Fruit fly (Drosophila melanogaster) whole organism, embryonic: ENCODE data around the gene siz.

Experiments
- Ada2b ChIP-seq: fragments of 200-800 bp; sonication (Bioruptor generic); IDR thresholded peaks from 2 replicates; pipeline ENCODE4 v1.3.6; 2022; ENCODE audit warnings: missing biosample characterization, missing genetic modification characterization
- BtbVII ChIP-seq: fragments of 200-800 bp; sonication (Bioruptor generic); optimal IDR thresholded peaks from 3 replicates; lab custom pipeline; 2017; ENCODE audit warnings: missing biosample characterization, mild to moderate bottlenecking, missing genetic modification characterization
- CG1233 ChIP-seq: fragments of 200-800 bp; sonication (Bioruptor generic); optimal IDR thresholded peaks from 4 replicates; lab custom pipeline; 2018; ENCODE audit warnings: missing biosample characterization, mild to moderate bottlenecking, missing genetic modification characterization
- CG13287 ChIP-seq: fragments of 200-800 bp; sonication (Bioruptor generic); IDR thresholded peaks from 2 replicates; pipeline ENCODE4 v1.3.6; 2022; ENCODE audit warnings: missing biosample characterization, missing genetic modification characterization; ENCODE audit not compliant: partially characterized antibody
- CG16815 ChIP-seq: fragments of 200-800 bp; sonication (Bioruptor generic); optimal IDR thresholded peaks from 3 replicates; lab custom pipeline; 2017; ENCODE audit warnings: missing biosample characterization, mild to moderate bottlenecking, missing genetic modification characterization
- CG17829 ChIP-seq: fragments of 200-800 bp; optimal IDR thresholded peaks from 2 replicates; lab custom pipeline; 2019; ENCODE audit warnings: missing biosample characterization, mild to moderate bottlenecking, missing genetic modification characterization, moderate library complexity
- CG18011 ChIP-seq: fragments of 200-800 bp; sonication (Bioruptor generic); optimal IDR thresholded peaks from 2 replicates; lab custom pipeline; 2017; ENCODE audit warnings: missing biosample characterization, missing genetic modification characterization, mild to moderate bottlenecking, moderate library complexity, missing genotype
- CG2712 ChIP-seq: fragments of 200-800 bp; optimal IDR thresholded peaks from 3 replicates; lab custom pipeline; 2019; ENCODE audit warnings: missing biosample characterization, mild to moderate bottlenecking, missing genetic modification characterization, moderate library complexity
- CG30431 ChIP-seq: fragments of 200-800 bp; sonication (Bioruptor generic); optimal IDR thresholded peaks from 2 replicates; lab custom pipeline; 2017; ENCODE audit warnings: missing biosample characterization, missing genetic modification characterization
- CG34376 ChIP-seq: fragments of 200-800 bp; sonication (Bioruptor generic); optimal IDR thresholded peaks from 2 replicates; lab custom pipeline; 2018; ENCODE audit warnings: missing biosample characterization, mild to moderate bottlenecking, missing genetic modification characterization
- CG8290 ChIP-seq, 3 experiments: fragments of 200-800 bp; sonication (Bioruptor generic); optimal IDR thresholded peaks; 2 replicates each; lab custom pipeline; 2016 to 2019; ENCODE audit warnings: missing biosample characterization in 3 of 3, missing genetic modification characterization in 3 of 3, mild to moderate bottlenecking in 2 of 3, moderate library complexity in 1 of 3
- CG8478 ChIP-seq: fragments of >200 bp; optimal IDR thresholded peaks from 2 replicates; lab custom pipeline; 2018
- CG8765 ChIP-seq: fragments of 200-800 bp; sonication (Bioruptor generic); IDR thresholded peaks from 2 replicates; pipeline ENCODE4 v1.3.6; 2022; ENCODE audit warnings: missing biosample characterization, missing genetic modification characterization
- Chrac-16 ChIP-seq: fragments of 200-800 bp; sonication (Bioruptor generic); optimal IDR thresholded peaks from 3 replicates; lab custom pipeline; 2016; ENCODE audit warnings: missing biosample characterization, missing genetic modification characterization
- CkIIα-i1 ChIP-seq: fragments of 200-800 bp; sonication (Bioruptor generic); IDR thresholded peaks from 2 replicates; pipeline ENCODE4 v1.3.6; 2022; ENCODE audit warnings: missing biosample characterization, missing genetic modification characterization
- CrebB ChIP-seq: fragments of 200-800 bp; sonication (Bioruptor generic); optimal IDR thresholded peaks from 3 replicates; lab custom pipeline; 2018; ENCODE audit warnings: missing biosample characterization, mild to moderate bottlenecking, missing genetic modification characterization
- Dip2 ChIP-seq: fragments of 200-800 bp; sonication (Bioruptor generic); IDR thresholded peaks from 2 replicates; pipeline ENCODE4 v1.3.6; 2022; ENCODE audit warnings: missing biosample characterization, missing genetic modification characterization
- Doc2 ChIP-seq: fragments of 200-800 bp; sonication (Bioruptor generic); IDR thresholded peaks from 2 replicates; pipeline ENCODE4 v1.3.6; 2022; ENCODE audit warnings: missing biosample characterization, missing genetic modification characterization
- E2f1 ChIP-seq: fragments of 200-800 bp; sonication (Bioruptor generic); IDR thresholded peaks from 2 replicates; pipeline ENCODE4 v1.3.6; 2022; ENCODE audit warnings: missing biosample characterization, missing genetic modification characterization
- Ets65A ChIP-seq: fragments of 200-800 bp; sonication (Bioruptor generic); peaks from one replicate; lab custom pipeline; 2016; ENCODE audit warnings: missing biosample characterization, missing genetic modification characterization
- H15 ChIP-seq: fragments of 200-800 bp; sonication (Bioruptor generic); IDR thresholded peaks from 3 replicates; pipeline ENCODE4 v1.3.6; 2022; ENCODE audit warnings: missing biosample characterization, missing genetic modification characterization
- HLH4C ChIP-seq: fragments of 200-800 bp; sonication (Bioruptor generic); IDR thresholded peaks from 3 replicates; pipeline ENCODE4 v1.3.6; 2022; ENCODE audit warnings: missing biosample characterization, missing genetic modification characterization; ENCODE audit not compliant: partially characterized antibody
- Hr51 ChIP-seq, 2 experiments: fragments of 200-800 bp; sonication (Bioruptor generic); optimal IDR thresholded peaks; 2 replicates in 1 of 2; 3 replicates in 1 of 2; lab custom pipeline; 2016 to 2018; ENCODE audit warnings: missing biosample characterization in 2 of 2, missing genetic modification characterization in 2 of 2, mild to moderate bottlenecking in 1 of 2, moderate library complexity in 1 of 2
- Jarid2 ChIP-seq: fragments of 200-800 bp; sonication (Bioruptor generic); optimal IDR thresholded peaks from 3 replicates; lab custom pipeline; 2017; ENCODE audit warnings: mild to moderate bottlenecking, missing biosample characterization, missing genetic modification reagents, missing genetic modification characterization
- Mrtf ChIP-seq: fragments of 200-800 bp; sonication (Bioruptor generic); IDR thresholded peaks from 3 replicates; pipeline ENCODE4 v1.3.6; 2022; ENCODE audit warnings: missing biosample characterization, missing genetic modification characterization
- NFAT ChIP-seq: fragments of 200-800 bp; sonication (Bioruptor generic); IDR thresholded peaks from 2 replicates; pipeline ENCODE4 v1.3.6; 2022; ENCODE audit warnings: missing biosample characterization, missing genetic modification characterization
- Oaz ChIP-seq: fragments of 200-800 bp; sonication (Bioruptor generic); IDR thresholded peaks from 2 replicates; pipeline ENCODE4 v1.3.6; 2022; ENCODE audit warnings: missing biosample characterization, missing genetic modification characterization
- Ptx1 ChIP-seq: fragments of 200-800 bp; sonication (Bioruptor generic); IDR thresholded peaks from 2 replicates; pipeline ENCODE4 v1.3.6; 2022; ENCODE audit warnings: missing biosample characterization, missing genetic modification characterization
- Side ChIP-seq: fragments of 200-800 bp; sonication (Bioruptor generic); optimal IDR thresholded peaks from 2 replicates; lab custom pipeline; 2016; ENCODE audit warnings: missing biosample characterization, missing genetic modification characterization
- Sox100B ChIP-seq: fragments of 200-800 bp; sonication (Bioruptor generic); optimal IDR thresholded peaks from 3 replicates; lab custom pipeline; 2018; ENCODE audit warnings: missing biosample characterization, mild to moderate bottlenecking, missing genetic modification characterization
- Trl ChIP-seq, 3 experiments: fragments of >200 bp in 2 of 3; fragments of 200-800 bp in 1 of 3; sonication (Bioruptor generic) in 1 of 3; optimal IDR thresholded peaks; 2 replicates in 1 of 3; 3 replicates in 2 of 3; lab custom pipeline; 2016 to 2017; ENCODE audit warnings: missing biosample characterization in 1 of 3, missing genetic modification characterization in 1 of 3
- al ChIP-seq: fragments of 200-800 bp; sonication (Bioruptor generic); IDR thresholded peaks from 2 replicates; pipeline ENCODE4 v1.3.6; 2022; ENCODE audit warnings: missing biosample characterization, missing genetic modification characterization
- bsh ChIP-seq, 2 experiments: fragments of 200-800 bp; sonication (Bioruptor generic); optimal IDR thresholded peaks; 2 replicates each; lab custom pipeline; 2017 to 2018; ENCODE audit warnings: mild to moderate bottlenecking in 2 of 2, missing biosample characterization in 2 of 2, missing genetic modification characterization in 2 of 2, moderate library complexity in 1 of 2
- cad ChIP-seq: fragments of >200 bp; optimal IDR thresholded peaks from 2 replicates; lab custom pipeline; 2017; ENCODE audit warnings: missing biosample characterization, missing genetic modification characterization
- cato ChIP-seq: fragments of 200-800 bp; sonication (Bioruptor generic); optimal IDR thresholded peaks from 2 replicates; lab custom pipeline; 2016; ENCODE audit warnings: missing biosample characterization, missing genetic modification characterization, borderline replicate concordance
- crp ChIP-seq, 2 experiments: fragments of 200-800 bp; sonication (Bioruptor generic); optimal IDR thresholded peaks; 2 replicates in 1 of 2; 3 replicates in 1 of 2; lab custom pipeline; 2017; ENCODE audit warnings: missing biosample characterization in 2 of 2, missing genetic modification characterization in 2 of 2, mild to moderate bottlenecking in 1 of 2, moderate library complexity in 1 of 2
- fd96Cb ChIP-seq: fragments of 200-800 bp; sonication (Bioruptor generic); optimal IDR thresholded peaks from 2 replicates; lab custom pipeline; 2018; ENCODE audit warnings: missing biosample characterization, mild to moderate bottlenecking, missing genetic modification characterization, moderate library complexity
- gcm ChIP-seq: fragments of 200-800 bp; sonication (Bioruptor generic); optimal IDR thresholded peaks from 2 replicates; lab custom pipeline; 2019; ENCODE audit warnings: missing biosample characterization, mild to moderate bottlenecking, missing genetic modification characterization, moderate library complexity
- gem ChIP-seq: fragments of 200-800 bp; sonication (Bioruptor generic); optimal IDR thresholded peaks from 2 replicates; lab custom pipeline; 2019; ENCODE audit warnings: missing biosample characterization, mild to moderate bottlenecking, missing genetic modification characterization, moderate library complexity
- jigr1 ChIP-seq: fragments of 200-800 bp; sonication (Bioruptor generic); IDR thresholded peaks from 3 replicates; pipeline ENCODE4 v1.3.6; 2022; ENCODE audit warnings: missing biosample characterization, missing genetic modification characterization
- jing ChIP-seq: fragments of 200-800 bp; sonication (Bioruptor generic); optimal IDR thresholded peaks from 2 replicates; lab custom pipeline; 2018; ENCODE audit warnings: missing biosample characterization, mild to moderate bottlenecking, missing genetic modification characterization
- lov ChIP-seq, 2 experiments: fragments of 200-800 bp in 1 of 2; fragments of >200 bp in 1 of 2; sonication (Bioruptor generic) in 1 of 2; IDR thresholded peaks in 1 of 2; optimal IDR thresholded peaks in 1 of 2; 2 replicates in 1 of 2; 3 replicates in 1 of 2; pipeline versions ENCODE4 v1.3.6 to Lab custom; 2017 to 2022; ENCODE audit warnings: missing biosample characterization in 1 of 2, missing genetic modification characterization in 1 of 2
- mam ChIP-seq: fragments of 200-800 bp; sonication (Bioruptor generic); optimal IDR thresholded peaks from 3 replicates; lab custom pipeline; 2016; ENCODE audit warnings: missing biosample characterization, missing genetic modification characterization
- nerfin-1 ChIP-seq: fragments of 200-800 bp; sonication (Bioruptor generic); optimal IDR thresholded peaks from 3 replicates; lab custom pipeline; 2019; ENCODE audit warnings: missing biosample characterization, mild to moderate bottlenecking, missing genetic modification characterization, moderate library complexity
- ro ChIP-seq: fragments of 200-800 bp; sonication (Bioruptor generic); IDR thresholded peaks from 2 replicates; pipeline ENCODE4 v1.3.6; 2022; ENCODE audit warnings: missing biosample characterization, missing genetic modification characterization
- sna ChIP-seq: fragments of 200-800 bp; sonication (Bioruptor generic); IDR thresholded peaks from 2 replicates; pipeline ENCODE4 v1.3.6; 2022; ENCODE audit warnings: missing biosample characterization, missing genetic modification characterization; ENCODE audit not compliant: partially characterized antibody
- stc ChIP-seq: fragments of 200-800 bp; sonication (Bioruptor generic); IDR thresholded peaks from 2 replicates; pipeline ENCODE4 v1.3.6; 2022; ENCODE audit warnings: missing biosample characterization, missing genetic modification characterization

The siz gene

DNA sequence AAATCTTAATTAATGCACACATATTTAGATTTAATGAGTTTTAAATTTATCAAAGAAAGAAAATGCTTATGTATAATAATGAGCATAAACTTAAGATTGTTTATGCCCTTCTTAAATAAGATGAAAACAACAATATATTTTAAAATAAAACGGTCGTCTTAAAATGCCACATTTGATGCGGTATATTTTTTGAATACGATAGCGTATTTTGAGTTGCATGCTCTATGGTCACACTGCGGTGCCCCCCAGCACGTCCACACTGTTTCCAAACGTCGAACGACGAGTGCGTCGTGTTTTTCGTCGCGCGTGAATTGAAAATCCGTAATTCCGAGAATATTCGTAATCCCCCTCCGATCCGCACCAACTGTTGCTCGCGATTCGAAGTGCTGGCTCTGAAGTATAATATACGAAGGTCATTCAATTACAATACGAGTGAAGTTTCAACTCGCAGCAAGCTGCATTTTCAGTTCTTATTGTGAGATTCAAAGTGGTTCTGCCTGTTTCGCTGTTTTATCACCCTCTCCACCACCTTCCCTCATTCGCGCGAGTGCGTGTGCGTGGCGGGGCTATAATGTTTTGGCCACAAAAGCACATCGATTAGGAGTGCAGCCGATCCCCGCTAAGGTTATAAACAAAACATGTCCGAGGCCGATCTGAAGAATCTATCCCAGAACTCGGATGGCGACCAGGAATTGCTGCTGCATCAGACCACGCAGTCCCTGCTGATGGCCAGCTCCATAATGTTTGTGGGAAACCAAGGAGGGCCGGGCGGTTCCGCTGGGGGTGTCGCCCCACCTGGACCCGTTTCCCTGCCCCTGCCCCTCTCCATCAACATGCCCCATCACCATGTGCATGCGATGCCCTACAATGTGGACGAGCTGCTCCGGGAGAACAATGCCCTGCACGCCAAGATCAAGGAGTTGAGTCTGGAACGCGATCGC, at the start of gene siz (continued):
- TF ChIP-seq CG13287 (GFP tag; lab: Robert Waterston, UW) (peak; percentile 42; the same call in 1 of the 2 replicates), mam (GFP tag; lab: Kevin White, UChicago) (no peak), Dip2 (GFP tag; lab: Robert Waterston, UW) (no peak), CG18011 (GFP tag; lab: Kevin White, UChicago) (no peak), nerfin-1 (peak; percentile 24), sna (0 out of 2 replicates have a peak, but pooled peaks have one; percentile 26), Sox100B (GFP tag; lab: Kevin White, UChicago) (no peak), H15 (GFP tag; lab: Robert Waterston, UW) (no peak), Trl (optimal IDR thresholded peaks at IDR 0.05; lab: Kevin White, UChicago) (no peak), Trl (GFP tag; optimal IDR thresholded peaks at IDR 0.05; lab: Kevin White, UChicago) (peak; percentile 5), CG16815 (GFP tag; lab: Kevin White, UChicago) (no peak), fd96Cb (tag; lab: Kevin White, UChicago) (no peak), jing (no peak), Side (no peak), cad (no peak), CG34376 (GFP tag; lab: Kevin White, UChicago) (peak; percentile 43), lov (optimal IDR thresholded peaks at IDR 0.05; lab: Kevin White, UChicago) (no peak), lov (GFP tag; IDR thresholded peaks at IDR 0.05; lab: Robert Waterston, UW) (0 out of 3 replicates have a peak, but pooled peaks have one; percentile 10), stc (GFP tag; lab: Robert Waterston, UW) (no peak), Hr51 (GFP tag; optimal IDR thresholded peaks at IDR 0.05; lab: Kevin White, UChicago) (peak in 1 of 2 experiments; percentile 6), CG8765 (GFP tag; lab: Robert Waterston, UW) (no peak), CrebB (peak; percentile 41), HLH4C (GFP tag; lab: Robert Waterston, UW) (no peak), NFAT (GFP tag; lab: Robert Waterston, UW) (0 out of 2 replicates have a peak, but pooled peaks have one; percentile 9), CkIIα-i1 (GFP tag; lab: Robert Waterston, UW) (no peak), Mrtf (GFP tag; lab: Robert Waterston, UW) (no peak), E2f1 (GFP tag; lab: Robert Waterston, UW) (no peak), CG8478 (lab: Kevin White, UChicago) (no peak), CG1233 (no peak), Oaz (no peak), Doc2 (GFP tag; lab: Robert Waterston, UW) (no peak), ro (GFP tag; lab: Robert Waterston, UW) (no peak), Ptx1 (GFP tag; lab: Robert Waterston, UW) (no peak), CG2712 (tag; lab: Kevin White, UChicago) (peak; percentile 58), crp (GFP tag; optimal IDR thresholded peaks at IDR 0.05; lab: Kevin White, UChicago) (peak in 1 of 2 experiments; percentile 31), jigr1 (GFP tag; lab: Robert Waterston, UW) (no peak), Ets65A (GFP tag; lab: Kevin White, UChicago) (no peak), CG30431 (GFP tag; lab: Kevin White, UChicago) (no peak), bsh (GFP tag; optimal IDR thresholded peaks at IDR 0.05; lab: Kevin White, UChicago) (no peak), cato (GFP tag; lab: Kevin White, UChicago) (no peak), CG8290 (GFP tag; optimal IDR thresholded peaks at IDR 0.05; lab: Kevin White, UChicago) (peak; percentile 8), CG8290 (tag; optimal IDR thresholded peaks at IDR 0.05; lab: Kevin White, UChicago) (peak in 1 of 2 experiments; percentile 65), Ada2b (GFP tag; lab: Robert Waterston, UW) (no peak), BtbVII (no peak), al (GFP tag; lab: Robert Waterston, UW) (no peak), CG17829 (tag; lab: Kevin White, UChicago) (peak; percentile 43), gcm (peak; percentile 26), gem (tag; lab: Kevin White, UChicago) (peak; percentile 46), Jarid2 (GFP tag; lab: Kevin White, UChicago) (peak; percentile 94), Chrac-16 (GFP tag; lab: Kevin White, UChicago) (no peak)
